Fruit fly (Drosophila melanogaster): Measurements from ENCODE around the gene CG11964.

dm6 chr3R:8980776-8981165, 36.0 kb upstream of the CG11964 start, which contains the start of gene CAHbeta:
- TF ChIP-seq CG5245 (GFP tag; optimal IDR thresholded peaks at IDR 0.05) (no peak), tx (GFP tag; optimal IDR thresholded peaks at IDR 0.05) (no peak), Side (GFP tag; optimal IDR thresholded peaks at IDR 0.05) (no peak), stwl (tag; optimal IDR thresholded peaks at IDR 0.05) (no peak), pfk (GFP tag; optimal IDR thresholded peaks at IDR 0.05) (no peak), CG15073 (GFP tag; optimal IDR thresholded peaks at IDR 0.05) (no peak), CG12071 (GFP tag; optimal IDR thresholded peaks at IDR 0.05) (peak; percentile 58), ac (GFP tag; optimal IDR thresholded peaks at IDR 0.05) (no peak), zen (tag; optimal IDR thresholded peaks at IDR 0.05) (no peak), gt (GFP tag; IDR thresholded peaks at IDR 0.05) (no peak), HLH3B (GFP tag; IDR thresholded peaks at IDR 0.05) (no peak)

Data from whole organism, embryonic.